Worm (Caenorhabditis elegans): Measurements from ENCODE around the gene sdz-1.

ce11 chrIII:8744765-8745164 lies 44.6 kb upstream of the sdz-1 start:
- TF ChIP-seq lin-13 (tag; optimal IDR thresholded peaks at IDR 0.05) (no peak), pha-4 (tag; optimal IDR thresholded peaks at IDR 0.05) (no peak), snpc-4 (tag; optimal IDR thresholded peaks at IDR 0.05) (no peak), unc-39 (tag; optimal IDR thresholded peaks at IDR 0.05) (no peak), ztf-11 (tag; optimal IDR thresholded peaks at IDR 0.05) (no peak), elt-3 (tag; optimal IDR thresholded peaks at IDR 0.05) (no peak), drap-1 (GFP tag; optimal IDR thresholded peaks at IDR 0.05) (no peak), nhr-28 (tag; optimal IDR thresholded peaks at IDR 0.05) (no peak), elt-1 (tag; optimal IDR thresholded peaks at IDR 0.05; ENCODE audit: borderline replicate concordance, insufficient read depth) (no peak), ham-2 (GFP tag; optimal IDR thresholded peaks at IDR 0.05) (no peak), unc-62 (GFP tag; optimal IDR thresholded peaks at IDR 0.05) (no peak), nhr-237 (tag; optimal IDR thresholded peaks at IDR 0.05) (no peak)

All from whole organism, mixed stage, embryonic.